Worm (Caenorhabditis elegans): ENCODE results near the gene snap-29.

The snap-29 gene

DNA sequence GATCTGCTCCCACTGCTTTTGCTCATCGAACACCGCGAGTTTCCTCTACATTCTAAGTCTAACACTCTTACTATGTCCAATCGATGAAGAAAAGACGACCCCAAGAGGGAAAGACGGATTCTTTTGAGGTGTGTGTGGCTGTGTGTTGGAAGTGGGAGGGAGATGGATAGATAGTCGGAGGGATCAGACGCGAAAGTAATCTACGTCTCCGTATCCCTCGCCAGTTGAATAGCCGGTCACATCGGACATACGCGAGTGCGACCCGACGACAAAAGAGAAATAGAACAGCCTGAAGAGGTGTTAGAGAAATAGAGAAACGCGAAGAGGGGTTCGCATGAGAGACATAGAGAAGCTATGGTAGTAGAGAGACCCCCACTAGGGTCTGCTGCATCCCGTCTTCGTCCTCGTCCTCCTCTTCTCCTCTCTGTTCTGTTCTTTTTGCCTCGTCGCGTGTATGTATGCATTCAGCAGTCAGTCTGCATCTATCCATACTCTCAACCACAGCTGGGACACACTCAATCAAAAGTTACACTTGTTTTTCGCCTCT lies 19.6 kb downstream of the snap-29 start (continued):
- TF ChIP-seq nhr-77 (tag; optimal IDR thresholded peaks at IDR 0.05) (peak; percentile 87), hif-1 (tag; optimal IDR thresholded peaks at IDR 0.05) (peak; percentile 75 to 88), madf-9 (GFP tag; conservative IDR thresholded peaks at IDR 0.05) (peak; percentile 64), jun-1 (tag; optimal IDR thresholded peaks at IDR 0.05) (peak; percentile 87), tra-1 (GFP tag; IDR thresholded peaks at IDR 0.05) (peak; percentile 91), ceh-62 (tag; optimal IDR thresholded peaks at IDR 0.05) (no peak), Y75B8A.6 (GFP tag; IDR thresholded peaks at IDR 0.05) (no peak), ces-1 (GFP tag; optimal IDR thresholded peaks at IDR 0.05) (peak; percentile 69), ztf-11 (tag; optimal IDR thresholded peaks at IDR 0.05) (no peak)

- no peak for TF ChIP-seq unc-130 (GFP tag; optimal IDR thresholded peaks at IDR 0.05)
- TF ChIP-seq nhr-102 (tag; optimal IDR thresholded peaks at IDR 0.05), result peak; percentile 78
- no peak for TF ChIP-seq F44E2.7 (GFP tag; IDR thresholded peaks at IDR 0.05)
- peak; percentile 73 for TF ChIP-seq T26A8.4 (GFP tag; IDR thresholded peaks at IDR 0.05)
- TF ChIP-seq attf-4 (tag; optimal IDR thresholded peaks at IDR 0.05), result peak; percentile 19
- TF ChIP-seq nhr-42 (GFP tag; IDR thresholded peaks at IDR 0.05), result no peak
- TF ChIP-seq nhr-237 (tag; optimal IDR thresholded peaks at IDR 0.05), result no peak
- no peak for TF ChIP-seq nhr-76 (tag; optimal IDR thresholded peaks at IDR 0.05)
- TF ChIP-seq jun-1 (tag; optimal IDR thresholded peaks at IDR 0.05), result peak; percentile 82
- peak in 1 of 2 experiments; percentile 93 for TF ChIP-seq unc-62 (GFP tag; optimal IDR thresholded peaks at IDR 0.05 in 1 of 2)
- TF ChIP-seq unc-62 (tag; optimal IDR thresholded peaks at IDR 0.05), result no peak
- TF ChIP-seq ceh-32 (tag; optimal IDR thresholded peaks at IDR 0.05; ENCODE audit: poor library complexity), result no peak
- TF ChIP-seq snpc-4 (tag; optimal IDR thresholded peaks at IDR 0.05), result no peak
- TF ChIP-seq fkh-10 (GFP tag; optimal IDR thresholded peaks at IDR 0.05), result peak; percentile 86
- TF ChIP-seq lin-13 (GFP tag; optimal IDR thresholded peaks at IDR 0.05), result peak; percentile 79
- no peak for TF ChIP-seq D1046.2 (GFP tag; IDR thresholded peaks at IDR 0.05)
- peak; percentile 64 for TF ChIP-seq spr-1 (tag; optimal IDR thresholded peaks at IDR 0.05)
- no peak for TF ChIP-seq duxl-1 (tag; optimal IDR thresholded peaks at IDR 0.05; ENCODE audit: poor library complexity)
- TF ChIP-seq lin-39 (tag; optimal IDR thresholded peaks at IDR 0.05), result no peak
- TF ChIP-seq spr-3 (GFP tag; optimal IDR thresholded peaks at IDR 0.05), result peak; percentile 21
- TF ChIP-seq F37D6.2 (tag; optimal IDR thresholded peaks at IDR 0.05), result peak; percentile 80
- TF ChIP-seq mes-2 (tag; optimal IDR thresholded peaks at IDR 0.05; ENCODE audit: poor library complexity, severe bottlenecking), result peak; percentile 56
- TF ChIP-seq lin-1 (GFP tag; IDR thresholded peaks at IDR 0.05), result peak; percentile 70
- TF ChIP-seq dpl-1 (GFP tag; optimal IDR thresholded peaks at IDR 0.05), result peak; percentile 58
- peak; percentile 58 for TF ChIP-seq set-16 (GFP tag; IDR thresholded peaks at IDR 0.05)
- TF ChIP-seq F49E8.2 (tag; optimal IDR thresholded peaks at IDR 0.05; ENCODE audit: borderline replicate concordance), result no peak
- TF ChIP-seq hmg-1.1 (GFP tag; IDR thresholded peaks at IDR 0.05), result peak; percentile 80
- TF ChIP-seq R02D3.7 (tag; optimal IDR thresholded peaks at IDR 0.05), result no peak
- TF ChIP-seq vab-7 (GFP tag; IDR thresholded peaks at IDR 0.05), result no peak
- TF ChIP-seq madf-5 (GFP tag; IDR thresholded peaks at IDR 0.05), result 0 out of 4 replicates have a peak, but pooled peaks have one; percentile 50
- 0 out of 2 replicates have a peak, but pooled peaks have one; percentile 24 for TF ChIP-seq arid-1 (GFP tag; conservative IDR thresholded peaks at IDR 0.05)
- peak; percentile 69; the same call in 1 of the 2 replicates for TF ChIP-seq ceh-20 (GFP tag; IDR thresholded peaks at IDR 0.05)
- TF ChIP-seq hlh-30 (tag; optimal IDR thresholded peaks at IDR 0.05; ENCODE audit: insufficient read depth), result peak; percentile 96
- TF ChIP-seq madf-9 (GFP tag; conservative IDR thresholded peaks at IDR 0.05), result 0 out of 2 replicates have a peak, but pooled peaks have one; percentile 27
- TF ChIP-seq dmd-6 (GFP tag; IDR thresholded peaks at IDR 0.05), result peak; percentile 96
- no peak for TF ChIP-seq ces-1 (GFP tag; optimal IDR thresholded peaks at IDR 0.05)
- no peak for TF ChIP-seq lin-15B (tag; optimal IDR thresholded peaks at IDR 0.05)
- no peak for TF ChIP-seq dmd-9 (GFP tag; IDR thresholded peaks at IDR 0.05)
- peak; percentile 99 for TF ChIP-seq hlh-11 (tag; optimal IDR thresholded peaks at IDR 0.05)
- 0 out of 2 replicates have a peak, but pooled peaks have one; percentile 41 for TF ChIP-seq ZK337.2 (GFP tag; IDR thresholded peaks at IDR 0.05)
- TF ChIP-seq lim-7 (GFP tag; IDR thresholded peaks at IDR 0.05), result 0 out of 2 replicates have a peak, but pooled peaks have one; percentile 43
- TF ChIP-seq ceh-44 (GFP tag; IDR thresholded peaks at IDR 0.05), result 0 out of 2 replicates have a peak, but pooled peaks have one; percentile 20
These were observed 21.2 kb downstream of the snap-29 start for ce11 chrIII:8797211-8797733.
